Worm (Caenorhabditis elegans): ENCODE results near the gene C02E7.8.

The C02E7.8 gene

ce11 chrV:4964020-4964635 lies 43.5 kb upstream of the C02E7.8 start:
- TF ChIP-seq R02D3.7 (tag; optimal IDR thresholded peaks at IDR 0.05) (no peak), Y55F3AM.14 (GFP tag; optimal IDR thresholded peaks at IDR 0.05) (peak; percentile 9), nhr-23 (tag; optimal IDR thresholded peaks at IDR 0.05) (no peak), unc-39 (tag; optimal IDR thresholded peaks at IDR 0.05) (no peak), ceh-16 (tag; optimal IDR thresholded peaks at IDR 0.05) (no peak), unc-55 (GFP tag; optimal IDR thresholded peaks at IDR 0.05) (peak; percentile 22)

ce11 chrV:4963606-4964005 lies 43.0 kb upstream of the C02E7.8 start:
- no peak for TF ChIP-seq F13H6.1 (tag; optimal IDR thresholded peaks at IDR 0.05)
- TF ChIP-seq lin-39 (tag; optimal IDR thresholded peaks at IDR 0.05): no peak
- TF ChIP-seq sem-4 (tag; optimal IDR thresholded peaks at IDR 0.05): no peak
- TF ChIP-seq skn-1 (tag; optimal IDR thresholded peaks at IDR 0.05): no peak
- no peak for TF ChIP-seq snpc-4 (tag; optimal IDR thresholded peaks at IDR 0.05)
- no peak for TF ChIP-seq dmd-4 (tag; optimal IDR thresholded peaks at IDR 0.05)
- TF ChIP-seq ztf-1 (GFP tag; conservative IDR thresholded peaks at IDR 0.05): no peak
- TF ChIP-seq nhr-129 (tag; optimal IDR thresholded peaks at IDR 0.05): no peak
- TF ChIP-seq sma-3 (GFP tag; optimal IDR thresholded peaks at IDR 0.05): no peak
- TF ChIP-seq mab-5 (tag; optimal IDR thresholded peaks at IDR 0.05): no peak
- no peak for TF ChIP-seq peb-1 (tag; optimal IDR thresholded peaks at IDR 0.05)
- TF ChIP-seq egl-27 (tag; optimal IDR thresholded peaks at IDR 0.05): no peak
- no peak for TF ChIP-seq lsy-2 (tag; optimal IDR thresholded peaks at IDR 0.05)
- TF ChIP-seq lin-11 (tag; optimal IDR thresholded peaks at IDR 0.05): no peak
- TF ChIP-seq ceh-16 (tag; optimal IDR thresholded peaks at IDR 0.05): no peak
- no peak for TF ChIP-seq blmp-1 (tag; optimal IDR thresholded peaks at IDR 0.05; ENCODE audit: insufficient read depth)
- no peak for TF ChIP-seq R02D3.7 (tag; optimal IDR thresholded peaks at IDR 0.05)
- no peak for TF ChIP-seq elt-3 (tag; optimal IDR thresholded peaks at IDR 0.05)

- TF ChIP-seq C34F6.9 (tag; optimal IDR thresholded peaks at IDR 0.05) (peak; percentile 40), dmd-4 (tag; optimal IDR thresholded peaks at IDR 0.05) (no peak)
Measured at ce11 chrV:4962968-4963367, 42.4 kb upstream of the C02E7.8 start, which contains the start of gene tam-1. Gene tam-1 (minus strand): TSS chrV:4963102.

- TF ChIP-seq sma-3 (GFP tag; optimal IDR thresholded peaks at IDR 0.05): no peak
- TF ChIP-seq fos-1 (tag; optimal IDR thresholded peaks at IDR 0.05): no peak
- no peak for TF ChIP-seq crh-2 (tag; optimal IDR thresholded peaks at IDR 0.05)
Measured at ce11 chrV:4960686-4961085, 40.1 kb upstream of the C02E7.8 start.

- TF ChIP-seq nhr-25 (tag; optimal IDR thresholded peaks at IDR 0.05) (no peak), nhr-237 (tag; optimal IDR thresholded peaks at IDR 0.05) (no peak), ztf-4 (tag; optimal IDR thresholded peaks at IDR 0.05) (no peak), alr-1 (tag; optimal IDR thresholded peaks at IDR 0.05) (no peak), crh-2 (tag; optimal IDR thresholded peaks at IDR 0.05) (no peak), unc-39 (tag; optimal IDR thresholded peaks at IDR 0.05) (no peak), mdl-1 (tag; optimal IDR thresholded peaks at IDR 0.05) (no peak), sma-9 (GFP tag; optimal IDR thresholded peaks at IDR 0.05) (no peak), sma-9 (tag; optimal IDR thresholded peaks at IDR 0.05) (no peak), mbf-1 (tag; optimal IDR thresholded peaks at IDR 0.05) (no peak), sma-3 (GFP tag; optimal IDR thresholded peaks at IDR 0.05) (no peak)
Measured at ce11 chrV:4957619-4958018, 37.0 kb upstream of the C02E7.8 start.

- TF ChIP-seq aly-2 (tag; optimal IDR thresholded peaks at IDR 0.05): no peak
- no peak for TF ChIP-seq mab-5 (tag; optimal IDR thresholded peaks at IDR 0.05)
- no peak for TF ChIP-seq nhr-10 (tag; optimal IDR thresholded peaks at IDR 0.05)
- no peak for TF ChIP-seq nhr-12 (tag; optimal IDR thresholded peaks at IDR 0.05)
- no peak for TF ChIP-seq F13H6.1 (tag; optimal IDR thresholded peaks at IDR 0.05)
- TF ChIP-seq ceh-82 (tag; optimal IDR thresholded peaks at IDR 0.05): no peak
- no peak for TF ChIP-seq unc-62 (GFP tag; optimal IDR thresholded peaks at IDR 0.05)
- TF ChIP-seq sma-3 (GFP tag; optimal IDR thresholded peaks at IDR 0.05): no peak
- no peak for TF ChIP-seq nhr-77 (tag; optimal IDR thresholded peaks at IDR 0.05)
- no peak for TF ChIP-seq crh-2 (tag; optimal IDR thresholded peaks at IDR 0.05)
- TF ChIP-seq dmd-4 (tag; optimal IDR thresholded peaks at IDR 0.05): no peak
- no peak for TF ChIP-seq Y55F3AM.14 (GFP tag; optimal IDR thresholded peaks at IDR 0.05)
- no peak for TF ChIP-seq snpc-4 (tag; optimal IDR thresholded peaks at IDR 0.05)
Measured at ce11 chrV:4956529-4956928, 35.9 kb upstream of the C02E7.8 start, which contains the start of gene str-208. Gene str-208 (plus strand): TSS chrV:4956829.
